Worm (Caenorhabditis elegans): ENCODE measurements around the gene srw-14.
"Not testable (repeated sequence)": the region's sequence is repeated elsewhere in the genome, so short reads cannot be mapped to it uniquely, and the experiment has no call there.

- TF ChIP-seq elt-3 (tag; optimal IDR thresholded peaks at IDR 0.05); nhr-76 (tag; optimal IDR thresholded peaks at IDR 0.05); nhr-11 (tag; optimal IDR thresholded peaks at IDR 0.05); ama-1 (optimal IDR thresholded peaks at IDR 0.05); ztf-11 (tag; optimal IDR thresholded peaks at IDR 0.05); nhr-12 (tag; optimal IDR thresholded peaks at IDR 0.05); aly-2 (tag; optimal IDR thresholded peaks at IDR 0.05); egl-5 (tag; optimal IDR thresholded peaks at IDR 0.05); ceh-16 (tag; optimal IDR thresholded peaks at IDR 0.05); lin-39 (tag; optimal IDR thresholded peaks at IDR 0.05): not testable (repeated sequence)
Measured at ce11 chrV:15262336-15262735, 36.6 kb downstream of the srw-14 start, which contains the start of gene M01B2.10.
